Worm (Caenorhabditis elegans) whole organism, mixed stage, embryonic: ENCODE results near the gene F11E6.10.

Experiments used
- M03D4.4 ChIP-seq: sonication (generic microtip); optimal IDR thresholded peaks from 2 replicates; lab custom pipeline; 2017; ENCODE audit warnings: mild to moderate bottlenecking, missing genetic modification characterization, missing compliant biosample characterization
- bed-3 ChIP-seq: fragments of 200-800 bp; sonication (Bioruptor generic); optimal IDR thresholded peaks from 3 replicates; lab custom pipeline; 2018; ENCODE audit warnings: mild to moderate bottlenecking, missing genetic modification characterization, moderate library complexity, missing compliant biosample characterization
- blmp-1 ChIP-seq: fragments of 150-350 bp; optimal IDR thresholded peaks from 2 replicates; lab custom pipeline; 2014; ENCODE audit warnings: missing biosample characterization, missing genetic modification characterization
- ceh-39 ChIP-seq: fragments of 150-350 bp; optimal IDR thresholded peaks from 2 replicates; lab custom pipeline; 2014; ENCODE audit warnings: missing biosample characterization, missing genetic modification characterization
- ceh-43 ChIP-seq: fragments of 200-800 bp; sonication (Bioruptor generic); optimal IDR thresholded peaks from 2 replicates; lab custom pipeline; 2018; ENCODE audit warnings: mild to moderate bottlenecking, missing genetic modification characterization, moderate library complexity, missing compliant biosample characterization
- ceh-83 ChIP-seq: fragments of 200-800 bp; sonication (Bioruptor generic); optimal IDR thresholded peaks from 2 replicates; lab custom pipeline; 2018; ENCODE audit warnings: mild to moderate bottlenecking, missing genetic modification characterization, missing compliant biosample characterization
- ces-1 ChIP-seq: fragments of 150-350 bp; optimal IDR thresholded peaks from 2 replicates; lab custom pipeline; 2014; ENCODE audit warnings: missing biosample characterization, missing genetic modification reagents, missing genetic modification characterization
- drap-1 ChIP-seq: fragments of 200-800 bp; sonication (Bioruptor generic); optimal IDR thresholded peaks from 3 replicates; lab custom pipeline; 2018; ENCODE audit warnings: mild to moderate bottlenecking, missing genetic modification characterization, missing compliant biosample characterization
- elt-1 ChIP-seq: sonication (generic microtip); optimal IDR thresholded peaks from 2 replicates; lab custom pipeline; 2017; ENCODE audit warnings: missing genetic modification characterization, mild to moderate bottlenecking, missing compliant biosample characterization, antibody characterized with exemption, moderate library complexity, borderline replicate concordance; ENCODE audit not compliant: insufficient read depth
- elt-3 ChIP-seq: fragments of 150-350 bp; optimal IDR thresholded peaks from 2 replicates; lab custom pipeline; 2014; ENCODE audit warnings: missing biosample characterization, missing genetic modification characterization
- flh-1 ChIP-seq: fragments of 200-800 bp; sonication (Bioruptor generic); optimal IDR thresholded peaks from 2 replicates; lab custom pipeline; 2018; ENCODE audit warnings: mild to moderate bottlenecking, missing genetic modification characterization, moderate library complexity, missing compliant biosample characterization
- ham-2 ChIP-seq: fragments of 200-800 bp; sonication (Bioruptor generic); optimal IDR thresholded peaks from 2 replicates; lab custom pipeline; 2018; ENCODE audit warnings: mild to moderate bottlenecking, missing genetic modification characterization, missing compliant biosample characterization
- hlh-1 ChIP-seq: fragments of 150-350 bp; optimal IDR thresholded peaks from 2 replicates; lab custom pipeline; 2014; ENCODE audit warnings: missing biosample characterization, missing genetic modification reagents, missing genetic modification characterization
- lin-13 ChIP-seq: fragments of 150-350 bp; optimal IDR thresholded peaks from 2 replicates; lab custom pipeline; 2014; ENCODE audit warnings: missing biosample characterization, missing genetic modification characterization
- lin-32 ChIP-seq: fragments of 200-800 bp; sonication (Bioruptor generic); optimal IDR thresholded peaks from 2 replicates; lab custom pipeline; 2018; ENCODE audit warnings: mild to moderate bottlenecking, missing genetic modification characterization, missing compliant biosample characterization
- lsy-2 ChIP-seq: fragments of 150-350 bp; optimal IDR thresholded peaks from 2 replicates; lab custom pipeline; 2014; ENCODE audit warnings: missing biosample characterization, missing genetic modification characterization
- mep-1 ChIP-seq: fragments of 150-350 bp; optimal IDR thresholded peaks from 2 replicates; lab custom pipeline; 2017; ENCODE audit warnings: missing biosample characterization, missing genetic modification reagents, missing genetic modification characterization, inconsistent platforms
- mls-2 ChIP-seq: sonication (generic microtip); optimal IDR thresholded peaks from 2 replicates; lab custom pipeline; 2016; ENCODE audit warnings: mild to moderate bottlenecking, missing genetic modification characterization, moderate library complexity, missing compliant biosample characterization
- nhr-12 ChIP-seq: fragments of 150-350 bp; optimal IDR thresholded peaks from 2 replicates; lab custom pipeline; 2014; ENCODE audit warnings: missing biosample characterization, missing genetic modification characterization
- nhr-237 ChIP-seq: fragments of 150-350 bp; optimal IDR thresholded peaks from 2 replicates; lab custom pipeline; 2014; ENCODE audit warnings: missing biosample characterization, missing genetic modification characterization
- nhr-28 ChIP-seq: fragments of 150-350 bp; optimal IDR thresholded peaks from 2 replicates; lab custom pipeline; 2014; ENCODE audit warnings: missing biosample characterization, missing genetic modification characterization
- nhr-76 ChIP-seq: sonication (generic microtip); optimal IDR thresholded peaks from 2 replicates; lab custom pipeline; 2017; ENCODE audit warnings: missing biosample characterization, missing genetic modification characterization
- sem-2 ChIP-seq: fragments of 200-800 bp; sonication (Bioruptor generic); optimal IDR thresholded peaks from 2 replicates; lab custom pipeline; 2018; ENCODE audit warnings: mild to moderate bottlenecking, missing genetic modification characterization, missing compliant biosample characterization
- snpc-4 ChIP-seq: fragments of 150-350 bp; optimal IDR thresholded peaks from 2 replicates; lab custom pipeline; 2014; ENCODE audit warnings: missing biosample characterization, missing genetic modification characterization
- sptf-1 ChIP-seq: sonication (generic microtip); optimal IDR thresholded peaks from 2 replicates; lab custom pipeline; 2017; ENCODE audit warnings: mild to moderate bottlenecking, missing genetic modification characterization, moderate library complexity, missing compliant biosample characterization
- tbx-8 ChIP-seq: fragments of 200-800 bp; sonication (Bioruptor generic); optimal IDR thresholded peaks from 2 replicates; lab custom pipeline; 2018; ENCODE audit warnings: mild to moderate bottlenecking, missing genetic modification characterization, moderate library complexity, missing compliant biosample characterization
- unc-39 ChIP-seq: fragments of 150-350 bp; optimal IDR thresholded peaks from 2 replicates; lab custom pipeline; 2014; ENCODE audit warnings: missing biosample characterization, missing genetic modification characterization
- unc-62 ChIP-seq: fragments of 150-350 bp; optimal IDR thresholded peaks from 2 replicates; lab custom pipeline; 2014; ENCODE audit warnings: missing biosample characterization, missing genetic modification reagents, missing genetic modification characterization
- zip-8 ChIP-seq: fragments of 150-350 bp; optimal IDR thresholded peaks from 2 replicates; lab custom pipeline; 2014; ENCODE audit warnings: missing biosample characterization, missing genetic modification characterization
- ztf-11 ChIP-seq: fragments of 150-350 bp; optimal IDR thresholded peaks from 2 replicates; lab custom pipeline; 2014; ENCODE audit warnings: missing biosample characterization, missing genetic modification characterization

The F11E6.10 gene

DNA sequence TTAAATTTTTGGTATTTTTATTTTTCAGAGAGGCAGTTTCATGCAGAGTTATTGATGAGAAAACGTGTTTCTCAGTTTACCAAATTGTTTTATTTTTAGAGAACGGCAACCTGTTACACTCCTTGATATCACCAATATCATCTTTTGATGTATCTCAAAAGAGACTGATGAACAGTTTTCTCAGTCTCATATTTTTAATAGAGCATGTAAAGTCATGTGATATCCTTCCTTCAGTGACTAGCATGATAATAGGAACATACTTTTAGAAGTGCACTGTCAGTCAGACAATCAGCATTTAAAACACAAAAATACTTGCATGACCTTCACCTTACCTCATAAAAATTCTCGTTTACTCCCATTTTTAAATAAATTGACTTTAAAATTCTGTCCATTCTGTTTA lies 20.5 kb downstream of the F11E6.10 start, which contains the start of gene F11E6.11:
F11E6.11 (plus strand) TSS at position 325 of the 400 bp plus-strand sequence.
- TF ChIP-seq elt-3 (tag; lab: Kevin White, UChicago) (no peak), tbx-8 (GFP tag; lab: Kevin White, UChicago) (no peak), flh-1 (GFP tag; lab: Kevin White, UChicago) (no peak), sptf-1 (no peak), ztf-11 (tag; lab: Kevin White, UChicago) (no peak), nhr-76 (no peak), hlh-1 (tag; lab: Kevin White, UChicago) (no peak), bed-3 (GFP tag; lab: Kevin White, UChicago) (no peak), sem-2 (GFP tag; lab: Kevin White, UChicago) (no peak), lin-32 (GFP tag; lab: Kevin White, UChicago) (no peak), ham-2 (GFP tag; lab: Kevin White, UChicago) (no peak), unc-39 (tag; lab: Kevin White, UChicago) (no peak), mls-2 (tag; lab: Kevin White, UChicago) (no peak), M03D4.4 (tag; lab: Kevin White, UChicago) (no peak), snpc-4 (tag; lab: Kevin White, UChicago) (no peak), zip-8 (tag; lab: Kevin White, UChicago) (no peak)

ce11 chrIV:17441260-17441659 lies 21.7 kb downstream of the F11E6.10 start:
- TF ChIP-seq snpc-4 (tag; lab: Kevin White, UChicago) = no peak
- no peak for TF ChIP-seq tbx-8 (GFP tag; lab: Kevin White, UChicago)
- TF ChIP-seq lin-13 (tag; lab: Kevin White, UChicago) = no peak
- no peak for TF ChIP-seq ztf-11 (tag; lab: Kevin White, UChicago)
- TF ChIP-seq unc-39 (tag; lab: Kevin White, UChicago) = no peak
- no peak for TF ChIP-seq mep-1 (tag; lab: Kevin White, UChicago)
- TF ChIP-seq nhr-12 (tag; lab: Kevin White, UChicago) = no peak
- TF ChIP-seq nhr-237 (tag; lab: Kevin White, UChicago) = no peak
- no peak for TF ChIP-seq ces-1 (GFP tag; lab: Kevin White, UChicago)

DNA sequence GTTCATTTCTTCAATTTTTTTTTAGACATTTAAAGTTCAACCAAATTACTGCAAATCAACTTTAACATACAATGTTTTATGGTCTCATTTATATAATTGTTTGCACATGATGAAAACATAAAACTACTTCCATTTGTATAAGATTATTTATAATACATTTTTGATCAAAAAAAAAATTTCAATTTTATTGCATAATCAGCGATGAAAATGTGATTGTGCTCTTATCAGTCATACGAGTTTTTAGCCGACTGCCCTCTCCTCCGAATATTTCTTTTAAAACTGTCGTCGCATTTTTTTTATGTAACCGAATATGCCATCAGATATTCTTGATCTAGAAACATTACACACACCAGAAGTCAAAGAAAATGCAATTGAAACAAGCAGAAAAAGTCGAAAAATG lies 22.5 kb downstream of the F11E6.10 start, which contains the start of gene F08A7.1:
F08A7.1 (plus strand) TSS at position 191 of the 400 bp plus-strand sequence.
- TF ChIP-seq lin-13 (tag; lab: Kevin White, UChicago) = no peak
- no peak for TF ChIP-seq nhr-237 (tag; lab: Kevin White, UChicago)
- TF ChIP-seq zip-8 (tag; lab: Kevin White, UChicago) = no peak
- TF ChIP-seq sem-2 (GFP tag; lab: Kevin White, UChicago) = no peak
- no peak for TF ChIP-seq hlh-1 (tag; lab: Kevin White, UChicago)
- no peak for TF ChIP-seq sptf-1
- no peak for TF ChIP-seq nhr-12 (tag; lab: Kevin White, UChicago)
- TF ChIP-seq unc-62 (GFP tag; lab: Kevin White, UChicago) = no peak
- no peak for TF ChIP-seq mls-2 (tag; lab: Kevin White, UChicago)
- no peak for TF ChIP-seq ceh-39 (tag; lab: Kevin White, UChicago)
- no peak for TF ChIP-seq ces-1 (GFP tag; lab: Kevin White, UChicago)
- TF ChIP-seq tbx-8 (GFP tag; lab: Kevin White, UChicago) = no peak
- no peak for TF ChIP-seq blmp-1 (tag; lab: Kevin White, UChicago)
- TF ChIP-seq nhr-28 = no peak
- TF ChIP-seq elt-3 (tag; lab: Kevin White, UChicago) = no peak
- no peak for TF ChIP-seq ceh-43 (GFP tag; lab: Kevin White, UChicago)
- no peak for TF ChIP-seq mep-1 (tag; lab: Kevin White, UChicago)

DNA sequence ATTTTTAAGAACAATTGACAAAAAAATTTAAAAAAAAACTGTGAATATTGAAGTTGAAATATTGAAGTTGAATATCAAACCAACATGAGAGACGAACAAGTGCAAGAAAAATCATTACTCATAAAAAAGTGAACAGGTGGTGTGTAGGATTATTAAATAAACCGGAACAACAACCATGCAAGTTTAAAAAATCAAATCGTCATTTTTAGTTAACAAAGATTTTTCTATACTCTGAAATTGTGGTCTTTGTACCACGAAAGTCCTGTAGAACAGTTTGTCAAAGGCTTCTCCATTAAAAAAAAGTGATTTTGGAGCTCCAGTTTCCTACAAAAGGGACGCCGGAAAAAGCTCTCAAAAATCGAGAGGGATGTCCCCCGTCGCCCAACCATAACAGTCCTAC lies 23.0 kb downstream of the F11E6.10 start, which contains the start of gene C06A12.19:
C06A12.19 (minus strand) TSS at position 101 of the 400 bp plus-strand sequence.
- TF ChIP-seq ceh-43 (GFP tag; lab: Kevin White, UChicago) (no peak), unc-39 (tag; lab: Kevin White, UChicago) (no peak), nhr-28 (no peak), snpc-4 (tag; lab: Kevin White, UChicago) (no peak), lsy-2 (tag; lab: Kevin White, UChicago) (no peak), mls-2 (tag; lab: Kevin White, UChicago) (no peak), drap-1 (GFP tag; lab: Kevin White, UChicago) (no peak), ceh-39 (tag; lab: Kevin White, UChicago) (no peak), elt-1 (tag; lab: Kevin White, UChicago) (no peak), unc-62 (GFP tag; lab: Kevin White, UChicago) (no peak), ztf-11 (tag; lab: Kevin White, UChicago) (no peak), ceh-83 (GFP tag; lab: Kevin White, UChicago) (no peak), sptf-1 (no peak), nhr-237 (tag; lab: Kevin White, UChicago) (no peak)
